Worm (Caenorhabditis elegans) whole organism, L4/young adult: ENCODE measurements around the gene csr-1.

ENCODE experiments used
- W03F9.2 ChIP-seq: fragments of 150-350 bp; optimal IDR thresholded peaks from 2 replicates; lab custom pipeline; 2014; ENCODE audit warnings: missing biosample characterization, missing genetic modification characterization
- him-1 ChIP-seq: sonication (generic microtip); optimal IDR thresholded peaks from 2 replicates; lab custom pipeline; 2016; ENCODE audit warnings: missing genotype, missing genetic modification reagents, missing genetic modification characterization, missing compliant biosample characterization

DNA sequence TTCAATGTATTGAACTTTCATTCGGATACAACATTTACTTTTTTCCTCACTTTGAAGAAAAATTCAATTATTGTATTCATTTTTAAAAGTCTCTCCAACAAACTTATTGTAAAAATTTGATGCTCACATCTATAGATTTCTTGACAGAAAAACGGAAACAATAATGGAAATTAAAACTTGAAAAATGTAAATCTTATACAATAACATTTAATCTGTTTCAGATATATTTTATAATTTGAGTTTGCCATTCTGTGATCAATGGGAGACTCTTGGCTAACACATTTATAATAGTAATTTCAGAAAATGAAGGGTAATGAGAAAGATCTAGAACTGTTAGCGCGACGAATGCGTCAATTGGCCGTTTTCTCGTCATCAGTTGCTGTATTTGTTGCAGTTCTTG, 31.3 kb downstream of the csr-1 start, which contains the start of gene col-115:
- TF ChIP-seq him-1 (tag; lab: Kevin White, UChicago) (no peak), W03F9.2 (no peak)
